Worm (Caenorhabditis elegans): Measurements from ENCODE around the gene T23B12.6.

Gene T23B12.6

DNA sequence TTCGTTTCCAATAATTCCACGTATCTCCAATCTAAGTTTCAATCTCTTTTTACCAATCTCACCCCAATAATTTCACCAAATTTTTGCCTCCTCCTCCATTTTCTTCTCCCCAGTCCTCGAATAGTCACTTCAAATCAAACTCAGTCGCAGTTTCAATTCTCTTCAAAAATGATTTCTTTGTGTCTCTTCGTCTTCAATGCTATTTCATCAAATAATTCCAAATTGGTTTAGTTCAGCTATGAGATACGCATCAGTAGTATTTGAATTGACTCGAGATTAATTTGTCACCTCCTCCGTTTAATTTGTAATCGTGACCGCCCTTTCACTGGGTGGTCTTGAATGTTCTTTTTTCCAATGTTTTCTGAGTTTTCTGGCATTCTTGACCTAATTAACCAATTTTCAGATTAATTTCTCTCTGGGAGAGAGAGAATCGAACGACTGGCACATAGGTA, 5.2 kb downstream of the T23B12.6 start, which contains the start of gene T23B12.11:
Gene T23B12.11 (plus strand): TSS at position 402 of the 452 bp plus-strand sequence.
- TF ChIP-seq unc-39 (tag; optimal IDR thresholded peaks at IDR 0.05) (no peak), lin-29 (GFP tag; IDR thresholded peaks at IDR 0.05) (no peak), T20F7.1 (GFP tag; optimal IDR thresholded peaks at IDR 0.05) (no peak), mdl-1 (tag; optimal IDR thresholded peaks at IDR 0.05) (no peak), zfp-3 (GFP tag; conservative IDR thresholded peaks at IDR 0.05) (no peak), vab-7 (GFP tag; IDR thresholded peaks at IDR 0.05) (no peak), mxl-2 (GFP tag; conservative IDR thresholded peaks at IDR 0.05) (no peak), dve-1 (tag; optimal IDR thresholded peaks at IDR 0.05; ENCODE audit: insufficient read depth) (no peak), dmd-9 (GFP tag; IDR thresholded peaks at IDR 0.05) (no peak), unc-130 (GFP tag; optimal IDR thresholded peaks at IDR 0.05) (no peak), gei-8 (GFP tag; optimal IDR thresholded peaks at IDR 0.05) (no peak), madf-9 (GFP tag; conservative IDR thresholded peaks at IDR 0.05) (no peak), dmd-6 (GFP tag; IDR thresholded peaks at IDR 0.05) (no peak), tag-97 (GFP tag; IDR thresholded peaks at IDR 0.05) (no peak)

DNA sequence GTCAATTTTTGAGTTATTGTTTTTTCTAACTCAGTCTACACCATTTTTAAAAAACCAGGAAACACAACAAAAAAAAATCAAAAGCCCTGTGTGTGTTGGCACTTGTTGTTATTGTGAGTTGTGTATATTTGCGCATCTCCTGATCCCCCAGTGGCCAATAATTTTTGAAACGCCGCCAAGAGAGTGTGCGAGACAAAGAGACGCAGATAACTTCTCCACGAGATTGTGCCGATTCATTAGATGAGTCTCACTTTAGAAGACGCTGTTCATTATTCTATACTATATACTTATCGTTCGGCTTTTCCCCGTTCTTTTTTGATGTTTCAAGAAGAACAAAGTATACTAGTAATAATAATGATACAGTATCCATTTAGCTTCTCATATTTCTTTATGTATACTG, 9.5 kb downstream of the T23B12.6 start:
- TF ChIP-seq mxl-2 (GFP tag; conservative IDR thresholded peaks at IDR 0.05) = no peak
- TF ChIP-seq unc-62 (GFP tag; optimal IDR thresholded peaks at IDR 0.05 in 1 of 2) = peak in 1 of 2 experiments; percentile 74
- no peak for TF ChIP-seq unc-62 (tag; optimal IDR thresholded peaks at IDR 0.05)
- TF ChIP-seq Y75B8A.6 (GFP tag; IDR thresholded peaks at IDR 0.05) = no peak
- TF ChIP-seq aly-2 (tag; optimal IDR thresholded peaks at IDR 0.05) = no peak
- no peak for TF ChIP-seq D1046.2 (GFP tag; IDR thresholded peaks at IDR 0.05)
- TF ChIP-seq tra-1 (GFP tag; IDR thresholded peaks at IDR 0.05) = no peak

DNA sequence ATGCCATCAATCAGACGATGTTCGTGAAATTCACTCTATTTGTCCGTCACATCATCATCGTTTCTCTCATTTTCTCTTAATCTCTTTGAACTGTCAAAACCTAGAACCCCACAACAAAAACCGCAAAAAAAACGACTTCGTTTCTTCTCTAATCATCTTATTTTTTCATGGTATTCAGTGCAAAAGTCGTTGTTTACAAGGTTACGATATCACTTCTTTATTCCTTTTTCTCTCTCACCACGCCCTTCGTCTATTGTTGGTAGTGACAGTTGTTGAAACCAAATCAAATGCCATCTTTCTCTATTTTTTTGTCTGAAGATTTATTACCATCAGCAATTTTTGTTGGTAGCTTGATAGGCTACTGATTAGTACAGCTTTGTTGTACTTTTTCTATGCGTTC, 11.0 kb downstream of the T23B12.6 start:
- no peak for TF ChIP-seq saeg-2 (GFP tag; IDR thresholded peaks at IDR 0.05)
- TF ChIP-seq unc-62 (GFP tag; optimal IDR thresholded peaks at IDR 0.05 in 1 of 2) = peak in 1 of 2 experiments; percentile 99
- TF ChIP-seq unc-62 (tag; optimal IDR thresholded peaks at IDR 0.05) = no peak
- 0 out of 2 replicates have a peak, but pooled peaks have one; percentile 31 for TF ChIP-seq tra-1 (GFP tag; IDR thresholded peaks at IDR 0.05)
- TF ChIP-seq zfp-3 (GFP tag; conservative IDR thresholded peaks at IDR 0.05) = no peak
- TF ChIP-seq aha-1 (tag) = peak; percentile 98
- TF ChIP-seq lir-3 (tag; optimal IDR thresholded peaks at IDR 0.05) = no peak
- TF ChIP-seq cey-2 (tag; optimal IDR thresholded peaks at IDR 0.05; ENCODE audit: borderline replicate concordance, insufficient read depth) = peak; percentile 39
- TF ChIP-seq dve-1 (tag; optimal IDR thresholded peaks at IDR 0.05; ENCODE audit: insufficient read depth) = peak; percentile 51
- peak in 1 of 2 experiments; percentile 42 for TF ChIP-seq mdl-1 (tag; optimal IDR thresholded peaks at IDR 0.05)
- no peak for TF ChIP-seq F26F4.8 (GFP tag; conservative IDR thresholded peaks at IDR 0.05)
- no peak for TF ChIP-seq spr-1 (tag; optimal IDR thresholded peaks at IDR 0.05)
- TF ChIP-seq nhr-25 (tag; optimal IDR thresholded peaks at IDR 0.05; ENCODE audit: borderline replicate concordance, insufficient read depth) = peak; percentile 27
- no peak for TF ChIP-seq Y75B8A.6 (GFP tag; IDR thresholded peaks at IDR 0.05)
- TF ChIP-seq ces-1 (GFP tag; optimal IDR thresholded peaks at IDR 0.05) = no peak
- no peak for TF ChIP-seq daf-16 (GFP tag; optimal IDR thresholded peaks at IDR 0.05)
- TF ChIP-seq daf-16 (tag; optimal IDR thresholded peaks at IDR 0.05) = no peak
- peak; percentile 33 for TF ChIP-seq dmd-6 (GFP tag; IDR thresholded peaks at IDR 0.05)
- TF ChIP-seq Y48G9A.11 (GFP tag; IDR thresholded peaks at IDR 0.05) = no peak
- no peak for TF ChIP-seq F37D6.2 (tag; optimal IDR thresholded peaks at IDR 0.05)
- TF ChIP-seq nhr-28 (tag; optimal IDR thresholded peaks at IDR 0.05) = peak; percentile 67
- 0 out of 2 replicates have a peak, but pooled peaks have one; percentile 47 for TF ChIP-seq ceh-20 (GFP tag; IDR thresholded peaks at IDR 0.05)

DNA sequence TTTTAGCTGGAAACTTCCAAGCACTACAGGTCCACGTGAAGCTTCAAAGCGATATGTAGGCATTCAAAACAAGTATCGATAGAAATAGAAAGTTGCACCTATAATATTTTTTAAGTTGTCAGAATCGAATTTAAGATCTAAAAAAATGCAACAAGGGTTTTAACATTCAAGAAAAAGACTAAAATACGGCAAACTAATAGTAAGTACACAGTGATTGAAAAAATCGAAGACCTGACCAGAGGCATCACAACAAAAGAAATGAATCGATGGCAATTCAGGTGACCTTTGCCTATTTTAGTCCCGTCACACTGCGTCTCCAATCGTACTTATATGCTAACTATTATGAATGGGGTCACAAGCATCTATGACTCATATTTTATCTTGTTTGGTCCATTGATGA, 12.3 kb downstream of the T23B12.6 start, which contains the start of gene T23B12.5:
Gene T23B12.5 (minus strand): TSS at position 101 of the 400 bp plus-strand sequence.
- TF ChIP-seq ZK337.2 (GFP tag; IDR thresholded peaks at IDR 0.05) (no peak), ztf-7 (tag; optimal IDR thresholded peaks at IDR 0.05) (no peak), ama-1 (optimal IDR thresholded peaks at IDR 0.05) (no peak), cey-2 (tag; optimal IDR thresholded peaks at IDR 0.05; ENCODE audit: borderline replicate concordance, insufficient read depth) (no peak), zip-2 (tag; optimal IDR thresholded peaks at IDR 0.05) (no peak), nhr-41 (GFP tag; IDR thresholded peaks at IDR 0.05) (no peak), madf-5 (GFP tag; IDR thresholded peaks at IDR 0.05) (no peak), daf-8 (GFP tag; IDR thresholded peaks at IDR 0.05) (no peak), dmd-8 (GFP tag; IDR thresholded peaks at IDR 0.05) (no peak), spr-3 (GFP tag; optimal IDR thresholded peaks at IDR 0.05) (no peak), gei-8 (GFP tag; optimal IDR thresholded peaks at IDR 0.05) (no peak), F49E8.2 (tag; optimal IDR thresholded peaks at IDR 0.05; ENCODE audit: borderline replicate concordance) (no peak), ceh-82 (tag; optimal IDR thresholded peaks at IDR 0.05) (no peak), unc-62 (GFP tag; optimal IDR thresholded peaks at IDR 0.05 in 1 of 2) (no peak), unc-62 (tag; optimal IDR thresholded peaks at IDR 0.05) (no peak), duxl-1 (tag; optimal IDR thresholded peaks at IDR 0.05; ENCODE audit: poor library complexity) (no peak)
